Worm (Caenorhabditis elegans): ENCODE data around the gene srbc-33.

srbc-33 gene

DNA sequence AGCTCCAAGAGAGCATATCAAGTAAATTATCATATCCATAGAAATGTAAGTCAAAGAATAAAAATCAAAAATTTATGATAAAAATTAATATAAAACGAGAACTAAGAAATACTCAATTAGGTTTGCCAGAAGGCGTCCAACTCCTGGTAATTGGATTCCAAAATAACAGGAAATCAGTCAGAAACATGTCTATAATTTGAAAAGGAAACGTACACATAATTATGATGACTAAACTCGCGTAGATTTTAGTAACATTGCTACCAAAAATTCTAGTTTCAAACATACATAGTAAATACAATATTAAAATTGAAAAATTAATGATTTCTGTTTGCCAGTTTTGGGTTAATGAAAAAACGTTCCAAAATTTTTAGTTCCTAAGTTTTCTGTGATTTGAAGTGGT lies at the start of gene srbc-33:
Gene srbc-33 (minus strand): TSS at position 101 of the 400 bp plus-strand sequence.
- no peak for TF ChIP-seq eor-1 (tag; optimal IDR thresholded peaks at IDR 0.05)
- TF ChIP-seq nhr-25 (tag; optimal IDR thresholded peaks at IDR 0.05) = no peak
- TF ChIP-seq ZK546.5 (tag; optimal IDR thresholded peaks at IDR 0.05) = no peak
- TF ChIP-seq aly-2 (tag; optimal IDR thresholded peaks at IDR 0.05) = no peak
- no peak for TF ChIP-seq skn-1 (tag; optimal IDR thresholded peaks at IDR 0.05)
- no peak for TF ChIP-seq lin-39 (tag; optimal IDR thresholded peaks at IDR 0.05)
- TF ChIP-seq R02D3.7 (tag; optimal IDR thresholded peaks at IDR 0.05) = no peak
- TF ChIP-seq ceh-82 (tag; optimal IDR thresholded peaks at IDR 0.05) = no peak
- no peak for TF ChIP-seq nhr-237 (tag; optimal IDR thresholded peaks at IDR 0.05)
- no peak for TF ChIP-seq ztf-4 (tag; optimal IDR thresholded peaks at IDR 0.05)

DNA sequence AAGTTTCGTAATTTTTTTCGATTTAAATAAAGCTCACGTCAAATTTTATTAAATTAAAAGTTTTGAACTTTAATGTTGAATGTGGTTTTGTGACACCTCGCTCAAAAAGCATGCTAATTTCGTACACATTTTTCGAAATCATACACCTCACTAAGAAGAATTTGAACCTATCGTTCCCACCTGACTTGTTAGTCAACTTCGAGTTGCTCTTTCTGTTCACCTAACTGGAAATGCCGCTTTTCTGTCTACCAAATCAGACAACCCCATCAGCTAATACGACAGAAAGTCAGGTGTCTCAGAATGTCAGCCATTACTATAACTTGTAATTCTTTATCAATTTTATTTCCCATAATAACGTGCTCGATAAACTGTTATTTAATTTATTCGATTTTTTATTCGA lies 45.8 kb upstream of the srbc-33 start, which contains the start of gene srbc-66:
Gene srbc-66 (plus strand): TSS at position 301 of the 400 bp plus-strand sequence.
- no peak for TF ChIP-seq tbx-2 (tag; optimal IDR thresholded peaks at IDR 0.05)
- TF ChIP-seq lin-15B (tag; optimal IDR thresholded peaks at IDR 0.05) = no peak
- no peak for TF ChIP-seq ama-1 (optimal IDR thresholded peaks at IDR 0.05)
- no peak for TF ChIP-seq ceh-82 (tag; optimal IDR thresholded peaks at IDR 0.05)
- TF ChIP-seq nhr-237 (tag; optimal IDR thresholded peaks at IDR 0.05) = no peak
- TF ChIP-seq nhr-43 (tag; optimal IDR thresholded peaks at IDR 0.05; ENCODE audit: poor library complexity, severe bottlenecking) = no peak
- no peak for TF ChIP-seq zag-1 (tag; optimal IDR thresholded peaks at IDR 0.05)
- TF ChIP-seq fkh-2 (tag; optimal IDR thresholded peaks at IDR 0.05) = no peak

DNA sequence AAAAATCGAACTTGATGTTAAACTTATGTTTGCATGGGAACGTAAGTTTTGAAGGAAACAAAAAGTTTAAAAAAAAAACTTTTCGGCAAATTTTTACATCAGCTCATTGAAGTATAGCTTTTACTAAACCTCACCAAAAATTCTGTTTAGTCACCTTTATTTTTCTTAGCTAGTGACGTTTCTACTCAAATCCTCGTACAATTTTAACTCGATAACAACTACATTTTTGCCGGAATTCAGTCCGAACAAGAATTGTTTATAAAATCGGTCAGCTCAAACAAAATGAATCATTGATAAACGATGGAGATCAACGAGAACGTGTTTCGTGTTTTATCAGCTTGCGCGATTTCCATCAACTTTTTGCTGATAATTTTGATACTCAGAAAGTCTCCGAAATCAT lies 42.3 kb upstream of the srbc-33 start, which contains the start of gene str-260:
Gene str-260 (plus strand): TSS at position 301 of the 400 bp plus-strand sequence.
- no peak for TF ChIP-seq hmg-11 (tag; optimal IDR thresholded peaks at IDR 0.05)
- no peak for TF ChIP-seq pqm-1 (tag; optimal IDR thresholded peaks at IDR 0.05)
- no peak for TF ChIP-seq tbx-2 (tag; optimal IDR thresholded peaks at IDR 0.05)
- TF ChIP-seq fkh-10 (GFP tag; optimal IDR thresholded peaks at IDR 0.05) = no peak
- no peak for TF ChIP-seq ceh-28 (tag; optimal IDR thresholded peaks at IDR 0.05)
- no peak for TF ChIP-seq R02D3.7 (tag; optimal IDR thresholded peaks at IDR 0.05)
- no peak for TF ChIP-seq eor-1 (tag; optimal IDR thresholded peaks at IDR 0.05)
- no peak for TF ChIP-seq nfya-1 (tag; optimal IDR thresholded peaks at IDR 0.05; ENCODE audit: insufficient read depth)
- no peak for TF ChIP-seq lsy-12 (tag; optimal IDR thresholded peaks at IDR 0.05)
- no peak for TF ChIP-seq ztf-11 (tag; optimal IDR thresholded peaks at IDR 0.05)
- TF ChIP-seq fos-1 (tag; optimal IDR thresholded peaks at IDR 0.05) = no peak
- no peak for TF ChIP-seq snpc-4 (tag; optimal IDR thresholded peaks at IDR 0.05)
- no peak for TF ChIP-seq egl-27 (tag; optimal IDR thresholded peaks at IDR 0.05)
- no peak for TF ChIP-seq nhr-11 (tag; optimal IDR thresholded peaks at IDR 0.05)

DNA sequence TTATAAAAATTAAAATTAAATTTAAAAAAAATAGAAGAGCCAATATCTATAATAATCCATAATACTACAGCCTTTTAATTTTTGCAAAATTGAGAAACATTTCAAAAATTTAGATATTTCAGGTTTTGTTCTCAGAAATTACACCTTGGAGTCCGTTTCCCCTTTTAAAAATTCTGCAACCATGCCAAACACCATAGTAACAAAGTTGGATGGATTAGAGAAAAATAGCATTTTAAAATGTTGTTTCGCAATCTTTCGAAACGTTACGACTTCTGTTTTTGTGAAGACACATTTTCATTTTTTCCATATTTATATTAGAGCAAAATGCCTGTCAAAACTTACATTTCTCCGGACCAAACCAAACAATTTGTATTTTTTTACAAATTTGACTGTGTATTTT lies 40.4 kb upstream of the srbc-33 start, which contains the start of gene T24A6.7:
Gene T24A6.7 (plus strand): TSS at position 301 of the 400 bp plus-strand sequence.
- TF ChIP-seq nhr-28 (tag; optimal IDR thresholded peaks at IDR 0.05) (no peak), mdl-1 (tag; optimal IDR thresholded peaks at IDR 0.05) (no peak)

DNA sequence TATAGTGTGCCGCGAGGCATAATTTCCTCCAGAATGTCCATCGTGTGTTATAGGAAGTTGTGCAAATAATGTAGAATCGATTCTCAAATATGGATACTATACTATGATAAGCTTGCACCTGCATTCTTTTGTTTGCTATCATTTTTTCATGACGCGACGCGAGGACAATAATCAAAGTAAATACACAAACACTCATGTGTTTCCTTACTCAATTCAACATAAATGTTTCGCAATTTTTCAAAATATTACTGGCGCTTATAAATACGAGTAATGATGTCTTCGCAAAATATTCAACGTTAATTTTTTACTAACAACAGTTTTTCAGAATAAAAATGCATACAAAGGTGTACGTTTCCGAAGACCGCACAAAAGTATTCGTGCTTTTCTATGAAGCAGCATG lies 38.7 kb upstream of the srbc-33 start, which contains the start of gene irg-1:
Gene irg-1 (plus strand): TSS at position 326 of the 400 bp plus-strand sequence.
- TF ChIP-seq pqm-1 (tag; optimal IDR thresholded peaks at IDR 0.05) = peak; percentile 37
- no peak for TF ChIP-seq nfya-1 (tag; optimal IDR thresholded peaks at IDR 0.05; ENCODE audit: insufficient read depth)

DNA sequence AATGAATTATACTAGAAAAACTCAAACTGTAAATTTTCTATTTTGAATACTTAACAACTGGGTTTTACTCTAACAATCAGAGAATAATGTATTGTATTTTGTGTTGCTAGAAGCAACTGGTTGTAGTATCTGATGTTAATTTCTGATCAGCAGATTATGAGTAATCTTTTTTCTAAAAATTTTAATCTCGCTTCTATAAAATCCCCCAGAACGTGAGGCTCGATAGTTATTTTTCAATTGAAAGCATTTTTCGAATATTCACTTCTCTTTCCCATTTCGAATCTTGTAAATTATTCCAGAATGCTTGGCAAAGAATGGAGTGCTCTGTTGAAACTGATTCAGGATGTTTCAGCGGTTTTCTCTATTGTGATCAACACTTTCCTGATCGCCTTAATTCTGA lies 33.3 kb upstream of the srbc-33 start, which contains the start of gene str-227:
Gene str-227 (plus strand): TSS at position 301 of the 400 bp plus-strand sequence.
- no peak for TF ChIP-seq nhr-77 (tag; optimal IDR thresholded peaks at IDR 0.05)
- no peak for TF ChIP-seq nhr-76 (tag; optimal IDR thresholded peaks at IDR 0.05)
- no peak for TF ChIP-seq snpc-4 (tag; optimal IDR thresholded peaks at IDR 0.05)
- no peak for TF ChIP-seq unc-62 (GFP tag; optimal IDR thresholded peaks at IDR 0.05)
- no peak for TF ChIP-seq unc-39 (tag; optimal IDR thresholded peaks at IDR 0.05)
- no peak for TF ChIP-seq hmg-11 (tag; optimal IDR thresholded peaks at IDR 0.05)
- no peak for TF ChIP-seq nhr-25 (tag; optimal IDR thresholded peaks at IDR 0.05)
- TF ChIP-seq jun-1 (tag; optimal IDR thresholded peaks at IDR 0.05) = no peak
- TF ChIP-seq R02D3.7 (tag; optimal IDR thresholded peaks at IDR 0.05) = no peak
- TF ChIP-seq ztf-11 (tag; optimal IDR thresholded peaks at IDR 0.05) = no peak
- no peak for TF ChIP-seq mml-1 (tag; optimal IDR thresholded peaks at IDR 0.05)
- no peak for TF ChIP-seq ama-1 (optimal IDR thresholded peaks at IDR 0.05)
- TF ChIP-seq ceh-28 (tag; optimal IDR thresholded peaks at IDR 0.05) = no peak
- TF ChIP-seq elt-3 (tag; optimal IDR thresholded peaks at IDR 0.05) = no peak
- TF ChIP-seq fkh-2 (tag; optimal IDR thresholded peaks at IDR 0.05) = no peak
- no peak for TF ChIP-seq sea-2 (GFP tag; optimal IDR thresholded peaks at IDR 0.05)
- no peak for TF ChIP-seq eor-1 (tag; optimal IDR thresholded peaks at IDR 0.05)
- no peak for TF ChIP-seq pha-4 (tag; optimal IDR thresholded peaks at IDR 0.05)
- TF ChIP-seq nhr-237 (tag; optimal IDR thresholded peaks at IDR 0.05) = no peak
